Worm (Caenorhabditis elegans) whole organism, L3 larva: ENCODE data around the gene tab-1.

Source experiments
- aly-2 ChIP-seq: fragments of 150-350 bp; optimal IDR thresholded peaks from 2 replicates; lab custom pipeline; 2014; ENCODE audit warnings: missing biosample characterization, missing genetic modification characterization
- ceh-9 ChIP-seq: sonication (generic microtip); optimal IDR thresholded peaks from 2 replicates; lab custom pipeline; 2018; ENCODE audit warnings: missing biosample characterization, missing genetic modification characterization
- elt-2 ChIP-seq: sonication (generic microtip); optimal IDR thresholded peaks from 2 replicates; lab custom pipeline; 2016; ENCODE audit warnings: missing genetic modification reagents, mild to moderate bottlenecking, missing genetic modification characterization, missing compliant biosample characterization
- jun-1 ChIP-seq: fragments of 150-350 bp; optimal IDR thresholded peaks from 2 replicates; lab custom pipeline; 2014; ENCODE audit warnings: missing biosample characterization, missing genetic modification reagents, missing genetic modification characterization

DNA sequence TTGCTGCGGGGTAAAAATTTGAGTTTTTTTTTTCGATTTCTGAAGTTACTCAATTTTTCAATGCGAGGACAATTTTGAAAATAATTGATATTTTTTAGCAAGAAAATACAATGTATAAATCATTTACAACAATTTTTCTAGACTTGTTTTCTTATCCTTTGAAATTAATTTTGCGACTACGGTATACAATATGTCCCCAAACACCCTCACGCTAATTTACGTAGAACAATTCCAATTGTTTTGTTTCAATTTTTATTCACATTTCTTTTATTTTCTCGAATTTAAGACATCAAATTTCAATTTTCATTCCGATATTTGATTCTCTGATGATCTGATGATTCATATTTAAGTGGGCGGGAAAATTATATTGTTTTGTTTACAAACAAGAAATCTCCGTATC, 21.1 kb upstream of the tab-1 start:
- TF ChIP-seq ceh-9 (tag; lab: Kevin White, UChicago) (no peak), elt-2 (tag; lab: Kevin White, UChicago) (no peak), aly-2 (tag; lab: Kevin White, UChicago) (no peak), jun-1 (tag; lab: Kevin White, UChicago) (no peak)
